Fruit fly (Drosophila melanogaster): ENCODE data around the gene CG14629.

- TF ChIP-seq chinmo (GFP tag; IDR thresholded peaks at IDR 0.05; ENCODE audit: partially characterized antibody) (no peak), Bteb2 (GFP tag; optimal IDR thresholded peaks at IDR 0.05) (no peak), CG1602 (GFP tag; optimal IDR thresholded peaks at IDR 0.05) (no peak), HHEX (GFP tag; optimal IDR thresholded peaks at IDR 0.05) (no peak), ewg (GFP tag; optimal IDR thresholded peaks at IDR 0.05) (no peak)
These were observed 29.4 kb downstream of the CG14629 start for dm6 chrX:1080715-1081114.

All from whole organism, embryonic.